Fruit fly (Drosophila melanogaster) whole organism, embryonic: Measurements from ENCODE around the gene Dph3.
A peak's percentile ranks its signal among the peaks of the same experiment; 100 is the strongest.

Experiments used
- CG14667 ChIP-seq: fragments of 200-800 bp; sonication (Bioruptor generic); IDR thresholded peaks from 2 replicates; pipeline ENCODE4 v1.3.6; 2022; ENCODE audit warnings: missing biosample characterization, missing genetic modification characterization
- CG17359 ChIP-seq: fragments of 200-800 bp; sonication (Bioruptor generic); optimal IDR thresholded peaks from 3 replicates; lab custom pipeline; 2018; ENCODE audit warnings: missing biosample characterization, mild to moderate bottlenecking, missing genetic modification characterization, moderate library complexity
- CG2129 ChIP-seq: fragments of 200-800 bp; sonication (Bioruptor generic); IDR thresholded peaks from 2 replicates; pipeline ENCODE4 v1.3.6; 2022; ENCODE audit warnings: missing biosample characterization, missing genetic modification characterization; ENCODE audit not compliant: partially characterized antibody
- CG5953 ChIP-seq: fragments of 200-800 bp; sonication (Bioruptor generic); IDR thresholded peaks from 2 replicates; pipeline ENCODE4 v1.3.6; 2022; ENCODE audit warnings: missing biosample characterization, missing genetic modification characterization
- CG7786 ChIP-seq: fragments of 200-800 bp; sonication (Bioruptor generic); optimal IDR thresholded peaks from 2 replicates; lab custom pipeline; 2016; ENCODE audit warnings: missing biosample characterization, missing genetic modification characterization
- Fer2 ChIP-seq: fragments of 200-800 bp; sonication (Bioruptor generic); optimal IDR thresholded peaks from 2 replicates; lab custom pipeline; 2018; ENCODE audit warnings: missing biosample characterization, mild to moderate bottlenecking, missing genetic modification characterization, moderate library complexity
- HLH54F ChIP-seq: fragments of 200-800 bp; sonication (Bioruptor generic); optimal IDR thresholded peaks from 3 replicates; lab custom pipeline; 2016; ENCODE audit warnings: missing biosample characterization, missing genetic modification characterization
- Mes4 ChIP-seq: fragments of 200-800 bp; sonication (Bioruptor generic); optimal IDR thresholded peaks from 2 replicates; lab custom pipeline; 2016; ENCODE audit warnings: missing biosample characterization, missing genetic modification characterization
- bsh ChIP-seq, 2 experiments: fragments of 200-800 bp; sonication (Bioruptor generic); optimal IDR thresholded peaks; 2 replicates each; lab custom pipeline; 2017 to 2018; ENCODE audit warnings: mild to moderate bottlenecking in 2 of 2, missing biosample characterization in 2 of 2, missing genetic modification characterization in 2 of 2, moderate library complexity in 1 of 2
- btn ChIP-seq: fragments of 200-800 bp; sonication (Bioruptor generic); optimal IDR thresholded peaks from 2 replicates; lab custom pipeline; 2016; ENCODE audit warnings: missing biosample characterization, missing genetic modification characterization
- tin ChIP-seq: fragments of 200-800 bp; sonication (Bioruptor generic); optimal IDR thresholded peaks from 3 replicates; lab custom pipeline; 2016; ENCODE audit warnings: missing biosample characterization, missing genetic modification characterization

DNA sequence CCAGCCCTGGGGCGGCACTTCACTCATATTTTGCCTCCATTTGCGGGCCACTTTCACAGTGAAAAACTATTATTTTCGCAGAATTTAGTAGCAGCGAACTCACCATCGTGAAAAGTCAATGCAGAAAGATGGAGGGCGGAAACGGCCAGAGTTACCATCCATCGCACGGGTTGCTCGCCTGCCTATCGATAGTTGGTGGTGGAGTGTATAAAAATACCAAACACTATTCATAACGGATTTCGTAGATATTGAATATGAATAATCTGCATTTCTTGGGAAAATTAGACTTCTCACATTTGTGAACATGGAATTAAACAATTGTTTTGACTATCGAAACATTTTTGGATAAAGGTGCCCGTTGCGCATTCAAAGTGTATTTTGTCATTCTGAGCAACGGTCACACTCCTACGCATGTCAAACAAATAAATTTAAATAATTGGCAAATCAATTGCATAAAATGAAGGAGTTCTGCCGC, 15.5 kb upstream of the Dph3 start, which contains the start of the genes RpS25 and CG4820:
- TF ChIP-seq HLH54F (GFP tag; lab: Kevin White, UChicago) (peak; percentile 84), bsh (GFP tag; optimal IDR thresholded peaks at IDR 0.05; lab: Kevin White, UChicago) (peak; percentile 36 to 81), CG14667 (GFP tag; lab: Robert Waterston, UW) (peak; percentile 65; the same call in 1 of the 2 replicates), CG5953 (peak; percentile 78; the same call in 1 of the 2 replicates), CG17359 (tag; lab: Kevin White, UChicago) (peak; percentile 86), Fer2 (tag; lab: Kevin White, UChicago) (peak; percentile 85), CG2129 (GFP tag; lab: Robert Waterston, UW) (peak; percentile 77), btn (peak; percentile 88), tin (GFP tag; lab: Kevin White, UChicago) (peak; percentile 84), CG7786 (GFP tag; lab: Kevin White, UChicago) (peak; percentile 81), Mes4 (GFP tag; lab: Kevin White, UChicago) (peak; percentile 97)
